Fruit fly (Drosophila melanogaster) whole organism, pupa: ENCODE data around the gene Mlc-c.

Experiments used
- CG10348 ChIP-seq: fragments of 200-800 bp; sonication (Bioruptor generic); IDR thresholded peaks from 2 replicates; pipeline ENCODE4 v1.3.6; 2022; ENCODE audit warnings: missing biosample characterization, missing genetic modification characterization
- CG12605 ChIP-seq: fragments of 200-800 bp; sonication (Bioruptor generic); IDR thresholded peaks from 2 replicates; pipeline ENCODE4 v1.3.6; 2022; ENCODE audit warnings: missing biosample characterization, missing genetic modification characterization
- CG13204 ChIP-seq: fragments of 200-800 bp; sonication (Bioruptor generic); optimal IDR thresholded peaks from 2 replicates; lab custom pipeline; 2018; ENCODE audit warnings: missing biosample characterization, mild to moderate bottlenecking, missing genetic modification characterization, moderate library complexity
- CG14655 ChIP-seq: fragments of 200-800 bp; sonication (Bioruptor generic); optimal IDR thresholded peaks from 3 replicates; lab custom pipeline; 2017; ENCODE audit warnings: mild to moderate bottlenecking, missing biosample characterization, missing genetic modification reagents, missing genetic modification characterization
- CG15710 ChIP-seq: fragments of 200-800 bp; sonication (Bioruptor generic); optimal IDR thresholded peaks from 2 replicates; lab custom pipeline; 2018; ENCODE audit warnings: missing biosample characterization, mild to moderate bottlenecking, missing genetic modification characterization, moderate library complexity
- CG17806 ChIP-seq: fragments of 200-800 bp; sonication (Bioruptor generic); optimal IDR thresholded peaks from 2 replicates; lab custom pipeline; 2018; ENCODE audit warnings: missing biosample characterization, mild to moderate bottlenecking, missing genetic modification characterization, moderate library complexity
- CG32121 ChIP-seq: fragments of 200-800 bp; sonication (Bioruptor generic); IDR thresholded peaks from 2 replicates; pipeline ENCODE4 v1.3.6; 2022; ENCODE audit warnings: missing biosample characterization, missing genetic modification characterization
- CG34367 ChIP-seq: fragments of 200-800 bp; sonication (Bioruptor generic); optimal IDR thresholded peaks from 2 replicates; lab custom pipeline; 2018; ENCODE audit warnings: missing biosample characterization, mild to moderate bottlenecking, missing genetic modification characterization
- CG4496 ChIP-seq: fragments of 200-800 bp; sonication (Bioruptor generic); IDR thresholded peaks from 3 replicates; pipeline ENCODE4 v1.3.6; 2022; ENCODE audit warnings: missing biosample characterization, missing genetic modification characterization
- CG8159 ChIP-seq: fragments of 200-800 bp; sonication (Bioruptor generic); optimal IDR thresholded peaks from 3 replicates; lab custom pipeline; 2018; ENCODE audit warnings: missing biosample characterization, mild to moderate bottlenecking, missing genetic modification characterization, moderate library complexity
- CG8301 ChIP-seq: fragments of 200-800 bp; sonication (Bioruptor generic); optimal IDR thresholded peaks from 2 replicates; lab custom pipeline; 2018; ENCODE audit warnings: missing biosample characterization, mild to moderate bottlenecking, missing genetic modification characterization
- CG9948 ChIP-seq: fragments of 200-800 bp; sonication (Bioruptor generic); optimal IDR thresholded peaks from 2 replicates; lab custom pipeline; 2018; ENCODE audit warnings: missing biosample characterization, mild to moderate bottlenecking, missing genetic modification characterization, moderate library complexity
- D1 ChIP-seq: fragments of 200-800 bp; sonication (Bioruptor generic); optimal IDR thresholded peaks from 2 replicates; lab custom pipeline; 2018; ENCODE audit warnings: missing biosample characterization, mild to moderate bottlenecking, missing genetic modification characterization, moderate library complexity
- EcR ChIP-seq: fragments of 200-800 bp; sonication (Bioruptor generic); optimal IDR thresholded peaks from 3 replicates; lab custom pipeline; 2019; ENCODE audit warnings: missing biosample characterization, missing genetic modification characterization, mild to moderate bottlenecking, moderate library complexity, missing genetic modification reagents
- Ets98B ChIP-seq: fragments of 200-800 bp; sonication (Bioruptor generic); IDR thresholded peaks from 2 replicates; pipeline ENCODE4 v1.3.6; 2022; ENCODE audit warnings: missing biosample characterization, missing genetic modification characterization
- Pif1A ChIP-seq: fragments of 200-800 bp; sonication (Bioruptor generic); optimal IDR thresholded peaks from 3 replicates; lab custom pipeline; 2016; ENCODE audit warnings: missing biosample characterization, missing genetic modification characterization
- Pif1B ChIP-seq: fragments of 200-800 bp; sonication (Bioruptor generic); optimal IDR thresholded peaks from 3 replicates; lab custom pipeline; 2016; ENCODE audit warnings: missing biosample characterization, missing genetic modification characterization
- Snoo ChIP-seq: fragments of 200-800 bp; sonication (Bioruptor generic); optimal IDR thresholded peaks from 3 replicates; lab custom pipeline; 2017; ENCODE audit warnings: missing biosample characterization, mild to moderate bottlenecking, missing genetic modification characterization, inconsistent platforms
- fd96Ca ChIP-seq: fragments of 200-800 bp; sonication (Bioruptor generic); IDR thresholded peaks from 3 replicates; pipeline ENCODE4 v1.3.6; 2022; ENCODE audit warnings: missing biosample characterization, missing genetic modification characterization
- gl ChIP-seq: fragments of 200-800 bp; sonication (Bioruptor generic); optimal IDR thresholded peaks from 2 replicates; lab custom pipeline; 2018; ENCODE audit warnings: missing biosample characterization, mild to moderate bottlenecking, missing genetic modification characterization
- rn ChIP-seq: fragments of 200-800 bp; sonication (Bioruptor generic); IDR thresholded peaks from 2 replicates; pipeline ENCODE4 v1.3.6; 2022; ENCODE audit warnings: missing biosample characterization, missing genetic modification characterization

Mlc-c gene

DNA sequence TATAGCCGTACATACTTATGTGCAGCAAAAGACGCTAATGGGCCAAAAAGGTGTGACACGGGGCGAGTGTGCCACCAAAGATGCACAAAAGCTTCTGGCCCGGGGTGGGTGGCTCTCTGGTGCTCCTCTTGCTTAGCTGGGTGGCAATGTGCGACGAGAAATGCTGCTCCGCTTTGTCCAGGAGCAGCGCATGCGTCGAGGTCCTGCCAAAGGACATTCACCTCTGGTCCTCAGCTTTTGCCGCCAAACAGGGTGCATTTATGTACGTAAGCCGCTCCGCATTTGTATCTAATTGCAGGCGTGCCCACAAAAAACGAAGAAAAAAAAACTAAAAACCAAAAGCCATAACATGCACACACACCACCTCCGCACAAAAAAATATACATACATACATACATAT lies 27.0 kb upstream of the Mlc-c start:
- TF ChIP-seq D1 (no peak), CG4496 (no peak), EcR (GFP tag; lab: Kevin White, UChicago) (peak; percentile 62), CG17806 (no peak), CG34367 (no peak)

dm6 chrX:5648437-5648959 lies 26.2 kb upstream of the Mlc-c start, which contains the start of gene OtopLa:
OtopLa (minus strand) TSS chrX:5648487.
- TF ChIP-seq CG14655 (GFP tag; lab: Kevin White, UChicago) (peak; percentile 75), CG8301 (tag; lab: Kevin White, UChicago) (peak; percentile 73), CG10348 (GFP tag; lab: Robert Waterston, UW) (peak; percentile 58; the same call in 1 of the 2 replicates), fd96Ca (GFP tag; lab: Robert Waterston, UW) (peak; percentile 89), CG4496 (peak; percentile 89), CG13204 (GFP tag; lab: Kevin White, UChicago) (no peak), rn (GFP tag; lab: Robert Waterston, UW) (peak; percentile 76), Ets98B (peak; percentile 86), gl (tag; lab: Kevin White, UChicago) (peak; percentile 33), Pif1B (GFP tag; lab: Kevin White, UChicago) (peak; percentile 58), CG32121 (GFP tag; lab: Robert Waterston, UW) (peak; percentile 85), CG9948 (tag; lab: Kevin White, UChicago) (peak; percentile 63), Pif1A (GFP tag; lab: Kevin White, UChicago) (peak; percentile 82), CG8159 (peak; percentile 78), CG15710 (tag; lab: Kevin White, UChicago) (peak; percentile 71), CG34367 (peak; percentile 57), CG17806 (peak; percentile 62), CG12605 (GFP tag; lab: Robert Waterston, UW) (peak; percentile 82), D1 (no peak), EcR (GFP tag; lab: Kevin White, UChicago) (no peak), Snoo (tag; lab: Kevin White, UChicago) (no peak)

- no peak for TF ChIP-seq CG15710 (tag; lab: Kevin White, UChicago)
- TF ChIP-seq CG32121 (GFP tag; lab: Robert Waterston, UW) = 0 out of 2 replicates have a peak, but pooled peaks have one; percentile 19
Measured at dm6 chrX:5646228-5646627, 23.9 kb upstream of the Mlc-c start.

DNA sequence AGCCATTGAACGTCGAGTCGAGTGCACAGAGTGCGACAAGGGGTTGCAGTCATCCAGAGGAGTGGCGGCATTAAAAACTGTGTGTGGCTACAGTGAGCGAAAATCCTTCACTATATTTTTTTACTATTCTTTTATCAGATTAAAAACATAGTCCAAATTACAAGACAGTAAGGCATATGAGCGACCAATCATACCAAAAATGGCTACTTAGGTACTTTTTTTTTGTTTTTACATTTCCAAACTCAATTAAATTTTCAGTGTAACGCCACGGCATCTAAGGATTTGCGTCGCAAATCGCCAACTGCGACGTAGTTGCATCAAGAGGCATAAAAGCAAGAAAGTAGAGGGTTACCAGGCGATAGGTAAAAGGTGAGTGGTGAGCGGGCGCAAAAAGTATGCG lies 16.7 kb upstream of the Mlc-c start:
- TF ChIP-seq CG8301 (tag; lab: Kevin White, UChicago) (peak; percentile 15), rn (GFP tag; lab: Robert Waterston, UW) (no peak), CG9948 (tag; lab: Kevin White, UChicago) (peak; percentile 39), Snoo (tag; lab: Kevin White, UChicago) (peak; percentile 21), CG14655 (GFP tag; lab: Kevin White, UChicago) (peak; percentile 17), Ets98B (no peak), CG8159 (peak; percentile 55), CG4496 (peak; percentile 56; the same call in 1 of the 3 replicates), CG32121 (GFP tag; lab: Robert Waterston, UW) (no peak), Pif1B (GFP tag; lab: Kevin White, UChicago) (no peak), gl (tag; lab: Kevin White, UChicago) (no peak), D1 (no peak), CG17806 (peak; percentile 45), CG15710 (tag; lab: Kevin White, UChicago) (peak; percentile 31), EcR (GFP tag; lab: Kevin White, UChicago) (no peak), CG10348 (GFP tag; lab: Robert Waterston, UW) (no peak), fd96Ca (GFP tag; lab: Robert Waterston, UW) (peak; percentile 19; the same call in 1 of the 3 replicates), Pif1A (GFP tag; lab: Kevin White, UChicago) (peak; percentile 33), CG34367 (peak; percentile 46), CG12605 (GFP tag; lab: Robert Waterston, UW) (no peak), CG13204 (GFP tag; lab: Kevin White, UChicago) (no peak)

- TF ChIP-seq rn (GFP tag; lab: Robert Waterston, UW) = no peak
- no peak for TF ChIP-seq CG13204 (GFP tag; lab: Kevin White, UChicago)
- no peak for TF ChIP-seq CG17806
- peak; percentile 25 for TF ChIP-seq CG8301 (tag; lab: Kevin White, UChicago)
- peak; percentile 70 for TF ChIP-seq fd96Ca (GFP tag; lab: Robert Waterston, UW)
- TF ChIP-seq Ets98B = peak; percentile 59
- TF ChIP-seq CG8159 = peak; percentile 30
- no peak for TF ChIP-seq CG10348 (GFP tag; lab: Robert Waterston, UW)
- peak; percentile 84 for TF ChIP-seq CG4496
- TF ChIP-seq CG34367 = peak; percentile 15
- no peak for TF ChIP-seq D1
- TF ChIP-seq Snoo (tag; lab: Kevin White, UChicago) = no peak
- TF ChIP-seq CG15710 (tag; lab: Kevin White, UChicago) = peak; percentile 40
- no peak for TF ChIP-seq CG9948 (tag; lab: Kevin White, UChicago)
- no peak for TF ChIP-seq gl (tag; lab: Kevin White, UChicago)
- peak; percentile 32; the same call in 1 of the 2 replicates for TF ChIP-seq CG12605 (GFP tag; lab: Robert Waterston, UW)
- peak; percentile 36 for TF ChIP-seq CG14655 (GFP tag; lab: Kevin White, UChicago)
- peak; percentile 34; the same call in 1 of the 2 replicates for TF ChIP-seq CG32121 (GFP tag; lab: Robert Waterston, UW)
- no peak for TF ChIP-seq EcR (GFP tag; lab: Kevin White, UChicago)
- TF ChIP-seq Pif1A (GFP tag; lab: Kevin White, UChicago) = no peak
- peak; percentile 26 for TF ChIP-seq Pif1B (GFP tag; lab: Kevin White, UChicago)
- TF ChIP-seq, all 21 proteins: peak for 11
Measured at dm6 chrX:5638588-5638987, 16.2 kb upstream of the Mlc-c start.
